Worm (Caenorhabditis elegans) whole organism, young adult: ENCODE results near the gene slc-36.5.

ENCODE experiments used
- F57A8.1 ChIP-seq: fragments of 200-800 bp; sonication (Bioruptor generic); optimal IDR thresholded peaks from 2 replicates; lab custom pipeline; 2018; ENCODE audit warnings: mild to moderate bottlenecking, missing genetic modification characterization, moderate library complexity, missing compliant biosample characterization
- K11D2.4 ChIP-seq: fragments of 200-800 bp; sonication (Bioruptor generic); IDR thresholded peaks from 2 replicates; pipeline ENCODE4 v1.3.6; 2022; ENCODE audit warnings: missing genetic modification reagents, missing genetic modification characterization, missing compliant biosample characterization
- Y53F4B.3 ChIP-seq: fragments of 200-800 bp; sonication (Bioruptor generic); IDR thresholded peaks from 2 replicates; pipeline ENCODE4 v1.3.6; 2022; ENCODE audit warnings: missing genetic modification reagents, missing genetic modification characterization, missing compliant biosample characterization
- Y53G8AR.9 ChIP-seq: fragments of 200-800 bp; sonication (Bioruptor generic); conservative IDR thresholded peaks from 2 replicates; pipeline ENCODE4 v1.3.6; 2022; ENCODE audit warnings: missing genetic modification reagents, missing genetic modification characterization, missing compliant biosample characterization
- Y56A3A.18 ChIP-seq: fragments of 200-800 bp; sonication (Bioruptor generic); IDR thresholded peaks from 2 replicates; pipeline ENCODE4 v1.3.6; 2022; ENCODE audit warnings: missing genetic modification reagents, missing genetic modification characterization, missing compliant biosample characterization
- bed-1 ChIP-seq: fragments of 200-800 bp; sonication (Bioruptor generic); IDR thresholded peaks from 2 replicates; pipeline ENCODE4 v1.3.6; 2022; ENCODE audit warnings: missing genetic modification reagents, missing genetic modification characterization, missing compliant biosample characterization
- cebp-1 ChIP-seq, 2 experiments: fragments of 200-800 bp in 1 of 2; sonication (Bioruptor generic) in 1 of 2; sonication (generic microtip) in 1 of 2; IDR thresholded peaks in 1 of 2; optimal IDR thresholded peaks in 1 of 2; 2 replicates each; pipeline versions ENCODE4 v1.3.6 to Lab custom; 2017 to 2022; ENCODE audit warnings: missing compliant biosample characterization in 2 of 2, missing genetic modification characterization in 2 of 2, mild to moderate bottlenecking in 1 of 2, missing genetic modification reagents in 1 of 2, moderate library complexity in 1 of 2
- cebp-2 ChIP-seq: fragments of 200-800 bp; sonication (Bioruptor generic); IDR thresholded peaks from 2 replicates; pipeline ENCODE4 v1.3.6; 2022; ENCODE audit warnings: missing genetic modification characterization, missing compliant biosample characterization
- chd-7 ChIP-seq: sonication (generic microtip); optimal IDR thresholded peaks from 2 replicates; lab custom pipeline; 2016; ENCODE audit warnings: mild to moderate bottlenecking, missing genetic modification characterization, moderate library complexity, missing compliant biosample characterization
- die-1 ChIP-seq: sonication (generic microtip); optimal IDR thresholded peaks from 2 replicates; lab custom pipeline; 2016; ENCODE audit warnings: missing genotype, mild to moderate bottlenecking, missing genetic modification characterization, missing compliant biosample characterization
- dpff-1 ChIP-seq: sonication (generic microtip); optimal IDR thresholded peaks from 2 replicates; lab custom pipeline; 2017; ENCODE audit warnings: mild to moderate bottlenecking, missing genetic modification characterization, missing compliant biosample characterization
- egl-18 ChIP-seq: fragments of 200-800 bp; sonication (Bioruptor generic); IDR thresholded peaks from 2 replicates; pipeline ENCODE4 v1.3.6; 2022; ENCODE audit warnings: missing genetic modification reagents, missing genetic modification characterization, missing compliant biosample characterization
- hmg-1.2 ChIP-seq: fragments of 200-800 bp; sonication (Bioruptor generic); IDR thresholded peaks from 2 replicates; pipeline ENCODE4 v1.3.6; 2022; ENCODE audit warnings: missing genetic modification reagents, missing genetic modification characterization, missing compliant biosample characterization
- hmg-20 ChIP-seq: fragments of 200-800 bp; sonication (Bioruptor generic); IDR thresholded peaks from 2 replicates; pipeline ENCODE4 v1.3.6; 2022; ENCODE audit warnings: missing genetic modification reagents, missing genetic modification characterization, missing compliant biosample characterization
- hrde-1 ChIP-seq: sonication (generic microtip); optimal IDR thresholded peaks from 2 replicates; lab custom pipeline; 2016; ENCODE audit warnings: missing genetic modification characterization, mild to moderate bottlenecking, missing compliant biosample characterization, moderate library complexity, missing genotype, missing genetic modification reagents, borderline replicate concordance
- lag-1 ChIP-seq: fragments of 200-800 bp; sonication (Bioruptor generic); IDR thresholded peaks from 2 replicates; pipeline ENCODE4 v1.3.6; 2022; ENCODE audit warnings: missing genetic modification reagents, missing genetic modification characterization, missing compliant biosample characterization
- let-526 ChIP-seq: fragments of 200-800 bp; sonication (Bioruptor generic); IDR thresholded peaks from 2 replicates; pipeline ENCODE4 v1.3.6; 2022; ENCODE audit warnings: missing genetic modification reagents, missing genetic modification characterization, missing compliant biosample characterization
- lin-35 ChIP-seq, 3 experiments: fragments of 150-350 bp in 2 of 3; sonication (generic microtip) in 1 of 3; optimal IDR thresholded peaks; 2 replicates each; lab custom pipeline; 2014 to 2018; ENCODE audit warnings: missing biosample characterization in 3 of 3, missing genetic modification characterization in 3 of 3, missing genetic modification reagents in 3 of 3
- lsl-1 ChIP-seq: fragments of 200-800 bp; sonication (Bioruptor generic); optimal IDR thresholded peaks from 2 replicates; lab custom pipeline; 2018; ENCODE audit warnings: mild to moderate bottlenecking, missing genetic modification characterization, moderate library complexity, missing compliant biosample characterization
- lsy-27 ChIP-seq: sonication (generic microtip); optimal IDR thresholded peaks from 2 replicates; lab custom pipeline; 2017; ENCODE audit warnings: missing genetic modification characterization, mild to moderate bottlenecking, missing compliant biosample characterization, antibody characterized with exemption, missing genotype, borderline replicate concordance; ENCODE audit not compliant: insufficient read depth
- madf-6 ChIP-seq: fragments of 200-800 bp; sonication (Bioruptor generic); IDR thresholded peaks from 2 replicates; pipeline ENCODE4 v1.3.6; 2022; ENCODE audit warnings: missing genetic modification reagents, missing genetic modification characterization, missing compliant biosample characterization
- nfyb-1 ChIP-seq: fragments of 200-800 bp; sonication (Bioruptor generic); IDR thresholded peaks from 2 replicates; pipeline ENCODE4 v1.3.6; 2022; ENCODE audit warnings: missing genetic modification reagents, missing genetic modification characterization, missing compliant biosample characterization
- pbrm-1 ChIP-seq: fragments of 200-800 bp; sonication (Bioruptor generic); IDR thresholded peaks from 2 replicates; pipeline ENCODE4 v1.3.6; 2022; ENCODE audit warnings: missing genetic modification reagents, missing genetic modification characterization, missing compliant biosample characterization
- rec-8 ChIP-seq, 2 experiments: sonication (generic microtip); optimal IDR thresholded peaks; 2 replicates each; lab custom pipeline; 2016; ENCODE audit warnings: mild to moderate bottlenecking in 2 of 2, missing genetic modification characterization in 2 of 2, missing genetic modification reagents in 2 of 2, missing genotype in 2 of 2, missing biosample characterization in 1 of 2, missing compliant biosample characterization in 1 of 2, moderate library complexity in 1 of 2
- repo-1 ChIP-seq: sonication (generic microtip); optimal IDR thresholded peaks from 2 replicates; lab custom pipeline; 2017; ENCODE audit warnings: mild to moderate bottlenecking, missing genetic modification characterization, missing compliant biosample characterization
- snpc-1.3 ChIP-seq: sonication (generic microtip); optimal IDR thresholded peaks from 2 replicates; lab custom pipeline; 2017; ENCODE audit warnings: missing genetic modification characterization, mild to moderate bottlenecking, missing compliant biosample characterization, antibody characterized with exemption, moderate library complexity, missing genotype, missing genetic modification reagents; ENCODE audit not compliant: insufficient read depth
- snpc-3.4 ChIP-seq: sonication (generic microtip); optimal IDR thresholded peaks from 2 replicates; lab custom pipeline; 2017; ENCODE audit warnings: missing genetic modification characterization, mild to moderate bottlenecking, missing compliant biosample characterization, antibody characterized with exemption, moderate library complexity, missing genotype, missing genetic modification reagents
- snpc-4 ChIP-seq, 5 experiments: fragments of 150-350 bp in 1 of 5; sonication (generic microtip) in 4 of 5; optimal IDR thresholded peaks; 2 replicates each; lab custom pipeline; 2014 to 2018; ENCODE audit warnings: missing genetic modification characterization in 5 of 5, missing biosample characterization in 3 of 5, antibody characterized with exemption in 2 of 5, mild to moderate bottlenecking in 2 of 5, missing compliant biosample characterization in 2 of 5, missing genotype in 2 of 5, moderate library complexity in 2 of 5, missing genetic modification reagents in 1 of 5
- sptf-2 ChIP-seq: fragments of 200-800 bp; sonication (Bioruptor generic); optimal IDR thresholded peaks from 2 replicates; lab custom pipeline; 2018; ENCODE audit warnings: mild to moderate bottlenecking, missing genetic modification characterization, missing compliant biosample characterization
- tbp1 ChIP-seq: fragments of 200-800 bp; sonication (Bioruptor generic); optimal IDR thresholded peaks from 2 replicates; lab custom pipeline; 2018; ENCODE audit warnings: mild to moderate bottlenecking, missing genetic modification characterization, missing compliant biosample characterization
- unc-130 ChIP-seq: sonication (generic microtip); optimal IDR thresholded peaks from 2 replicates; lab custom pipeline; 2016; ENCODE audit warnings: missing genetic modification reagents, missing genetic modification characterization, missing compliant biosample characterization
- unc-62 ChIP-seq: fragments of 150-350 bp; optimal IDR thresholded peaks from 2 replicates; lab custom pipeline; 2014; ENCODE audit warnings: missing biosample characterization, missing genetic modification reagents, missing genetic modification characterization
- xnd-1 ChIP-seq: sonication (generic microtip); optimal IDR thresholded peaks from 2 replicates; lab custom pipeline; 2016; ENCODE audit warnings: missing genotype, missing genetic modification reagents, missing genetic modification characterization, missing compliant biosample characterization
- ztf-18 ChIP-seq: sonication (generic microtip); optimal IDR thresholded peaks from 2 replicates; lab custom pipeline; 2016; ENCODE audit warnings: missing genotype, mild to moderate bottlenecking, missing genetic modification characterization, missing compliant biosample characterization
- ztf-25 ChIP-seq: fragments of 200-800 bp; sonication (Bioruptor generic); IDR thresholded peaks from 2 replicates; pipeline ENCODE4 v1.3.6; 2022; ENCODE audit warnings: missing genetic modification reagents, missing genetic modification characterization, missing compliant biosample characterization
- ztf-26 ChIP-seq: sonication (generic microtip); optimal IDR thresholded peaks from 2 replicates; lab custom pipeline; 2017; ENCODE audit warnings: missing genetic modification characterization, missing compliant biosample characterization
- ztf-3 ChIP-seq: fragments of 200-800 bp; sonication (Bioruptor generic); optimal IDR thresholded peaks from 2 replicates; lab custom pipeline; 2018; ENCODE audit warnings: mild to moderate bottlenecking, missing genetic modification characterization, missing compliant biosample characterization

Gene slc-36.5

ce11 chrII:6846723-6847122 is 30.1 kb downstream of the slc-36.5 start (continued):
- TF ChIP-seq tbp1 (GFP tag; lab: Kevin White, UChicago): no peak
- no peak for TF ChIP-seq die-1 (tag; lab: Kevin White, UChicago)

- TF ChIP-seq Y56A3A.18 (GFP tag; lab: Robert Waterston, UW) (no peak), lag-1 (GFP tag; lab: Robert Waterston, UW) (no peak), let-526 (GFP tag; lab: Robert Waterston, UW) (no peak), K11D2.4 (GFP tag; lab: Robert Waterston, UW) (no peak), nfyb-1 (GFP tag; lab: Robert Waterston, UW) (no peak), ztf-3 (GFP tag; lab: Kevin White, UChicago) (no peak), cebp-2 (GFP tag; lab: Robert Waterston, UW) (no peak), hrde-1 (no peak), repo-1 (no peak), die-1 (tag; lab: Kevin White, UChicago) (no peak), egl-18 (no peak), lsy-27 (tag; lab: Kevin White, UChicago) (no peak), madf-6 (no peak), lin-35 (GFP tag; optimal IDR thresholded peaks at IDR 0.05; lab: Kevin White, UChicago) (no peak), rec-8 (tag; optimal IDR thresholded peaks at IDR 0.05; lab: Kevin White, UChicago) (no peak), xnd-1 (tag; lab: Kevin White, UChicago) (no peak), cebp-1 (GFP tag; IDR thresholded peaks at IDR 0.05; lab: Robert Waterston, UW) (no peak), cebp-1 (tag; optimal IDR thresholded peaks at IDR 0.05; lab: Kevin White, UChicago) (no peak), ztf-18 (tag; lab: Kevin White, UChicago) (no peak)
Measured at ce11 chrII:6845006-6845459, 31.8 kb downstream of the slc-36.5 start.

ce11 chrII:6844227-6845005 is 32.4 kb downstream of the slc-36.5 start:
- TF ChIP-seq die-1 (tag; lab: Kevin White, UChicago): no peak
- no peak for TF ChIP-seq ztf-26 (tag; lab: Kevin White, UChicago)
- TF ChIP-seq F57A8.1: no peak
- no peak for TF ChIP-seq unc-130
- no peak for TF ChIP-seq lsl-1
- no peak for TF ChIP-seq bed-1 (GFP tag; lab: Robert Waterston, UW)
- TF ChIP-seq pbrm-1: 0 out of 2 replicates have a peak, but pooled peaks have one; percentile 18
- TF ChIP-seq snpc-3.4 (tag; lab: Kevin White, UChicago): no peak
- no peak for TF ChIP-seq unc-62 (GFP tag; lab: Kevin White, UChicago)
- TF ChIP-seq snpc-4 (GFP tag; optimal IDR thresholded peaks at IDR 0.05; lab: Kevin White, UChicago): no peak
- no peak for TF ChIP-seq snpc-4 (tag; optimal IDR thresholded peaks at IDR 0.05; lab: Kevin White, UChicago)
- TF ChIP-seq K11D2.4 (GFP tag; lab: Robert Waterston, UW): no peak
- no peak for TF ChIP-seq egl-18
- TF ChIP-seq lag-1 (GFP tag; lab: Robert Waterston, UW): no peak
- no peak for TF ChIP-seq Y53G8AR.9 (GFP tag; lab: Robert Waterston, UW)
- TF ChIP-seq dpff-1: no peak
- no peak for TF ChIP-seq Y53F4B.3 (GFP tag; lab: Robert Waterston, UW)
- TF ChIP-seq chd-7 (tag; lab: Kevin White, UChicago): no peak
- no peak for TF ChIP-seq hmg-20 (GFP tag; lab: Robert Waterston, UW)
- TF ChIP-seq ztf-25: no peak
- no peak for TF ChIP-seq cebp-1 (GFP tag; IDR thresholded peaks at IDR 0.05; lab: Robert Waterston, UW)
- TF ChIP-seq cebp-1 (tag; optimal IDR thresholded peaks at IDR 0.05; lab: Kevin White, UChicago): peak; percentile 1
- no peak for TF ChIP-seq snpc-1.3
- no peak for TF ChIP-seq sptf-2 (GFP tag; lab: Kevin White, UChicago)
- TF ChIP-seq hmg-1.2 (GFP tag; lab: Robert Waterston, UW): peak; percentile 16; the same call in 1 of the 2 replicates
- TF ChIP-seq, all 124 proteins: peak for 3
